Worm (Caenorhabditis elegans) whole organism, young adult: ENCODE measurements around the gene cutl-16.

Source experiments
- B0261.1 ChIP-seq: sonication (generic microtip); optimal IDR thresholded peaks from 2 replicates; lab custom pipeline; 2016; ENCODE audit warnings: mild to moderate bottlenecking, missing genetic modification characterization, moderate library complexity, missing compliant biosample characterization
- ama-1 ChIP-seq, 3 experiments: fragments of 150-350 bp in 1 of 3; sonication (generic microtip) in 2 of 3; optimal IDR thresholded peaks; 2 replicates each; lab custom pipeline; 2014 to 2018; ENCODE audit warnings: missing biosample characterization in 2 of 3, missing genetic modification characterization in 2 of 3, missing genetic modification reagents in 2 of 3
- aptf-3 ChIP-seq: fragments of 200-800 bp; sonication (Bioruptor generic); IDR thresholded peaks from 2 replicates; pipeline ENCODE4 v1.3.6; 2022; ENCODE audit warnings: missing genetic modification characterization, missing compliant biosample characterization
- ccch-3 ChIP-seq: fragments of 200-800 bp; sonication (Bioruptor generic); optimal IDR thresholded peaks from 2 replicates; lab custom pipeline; 2018; ENCODE audit warnings: mild to moderate bottlenecking, missing genetic modification characterization, missing compliant biosample characterization
- hsf-1 ChIP-seq: fragments of 200-800 bp; sonication (Bioruptor generic); IDR thresholded peaks from 2 replicates; pipeline ENCODE4 v1.3.6; 2022; ENCODE audit warnings: missing genetic modification reagents, missing genetic modification characterization, missing compliant biosample characterization
- lir-1 ChIP-seq: fragments of 200-800 bp; sonication (Bioruptor generic); conservative IDR thresholded peaks from 2 replicates; pipeline ENCODE4 v1.3.6; 2022; ENCODE audit warnings: missing genetic modification reagents, missing genetic modification characterization, missing compliant biosample characterization
- madf-8 ChIP-seq: fragments of 200-800 bp; sonication (Bioruptor generic); conservative IDR thresholded peaks from 2 replicates; pipeline ENCODE4 v1.3.6; 2022; ENCODE audit warnings: missing genetic modification reagents, missing genetic modification characterization, missing compliant biosample characterization
- snpc-1.1 ChIP-seq: sonication (generic microtip); optimal IDR thresholded peaks from 2 replicates; lab custom pipeline; 2017; ENCODE audit warnings: missing genetic modification characterization, mild to moderate bottlenecking, missing compliant biosample characterization, antibody characterized with exemption, moderate library complexity, missing genotype, missing genetic modification reagents; ENCODE audit not compliant: insufficient read depth
- snpc-3.4 ChIP-seq: sonication (generic microtip); optimal IDR thresholded peaks from 2 replicates; lab custom pipeline; 2017; ENCODE audit warnings: missing genetic modification characterization, mild to moderate bottlenecking, missing compliant biosample characterization, antibody characterized with exemption, moderate library complexity, missing genotype, missing genetic modification reagents

DNA sequence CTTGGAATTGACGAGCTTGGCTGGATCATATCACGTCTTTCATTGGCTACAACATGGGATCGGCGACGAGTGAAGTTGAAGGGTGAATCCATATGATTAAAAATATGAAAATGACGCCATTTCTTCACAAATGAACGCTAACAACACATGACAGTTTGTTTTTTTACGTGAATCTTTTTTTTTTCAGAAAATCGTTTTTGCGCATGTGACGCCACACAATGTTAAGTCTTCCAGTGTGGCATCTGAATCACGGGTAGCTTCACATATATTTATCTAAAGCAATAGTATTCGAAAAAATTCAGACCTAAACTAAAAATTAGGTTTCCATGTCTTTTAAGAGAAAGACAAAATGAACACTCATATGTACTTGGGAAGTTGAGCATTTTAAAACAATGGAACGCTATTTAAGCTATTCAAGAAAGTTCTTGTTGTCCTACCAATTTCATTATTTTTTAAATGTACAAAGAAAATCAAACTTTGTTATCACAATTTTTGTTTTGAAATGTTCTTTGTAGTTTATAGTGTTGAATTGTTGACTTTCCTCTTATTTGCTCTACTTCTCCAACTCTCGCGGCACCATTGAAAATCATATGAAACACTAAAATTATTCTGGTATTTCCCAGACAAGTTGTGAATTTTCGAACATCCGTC, 43.8 kb downstream of the cutl-16 start, which contains the start of the genes lido-16 and plpp-1.2:
- TF ChIP-seq ccch-3 (GFP tag; lab: Kevin White, UChicago), result no peak
- no peak for TF ChIP-seq hsf-1 (GFP tag; lab: Robert Waterston, UW)
- no peak for TF ChIP-seq B0261.1 (tag; lab: Kevin White, UChicago)
- no peak for TF ChIP-seq madf-8
- TF ChIP-seq ama-1 (optimal IDR thresholded peaks at IDR 0.05; lab: Kevin White, UChicago), result no peak
- no peak for TF ChIP-seq ama-1 (GFP tag; optimal IDR thresholded peaks at IDR 0.05; lab: Kevin White, UChicago)
- TF ChIP-seq snpc-3.4 (tag; lab: Kevin White, UChicago), result no peak
- no peak for TF ChIP-seq lir-1 (GFP tag; lab: Robert Waterston, UW)
- no peak for TF ChIP-seq snpc-1.1
- TF ChIP-seq aptf-3 (GFP tag; lab: Robert Waterston, UW), result no peak
